Fruit fly (Drosophila melanogaster) whole organism, embryonic: Measurements from ENCODE around the gene fd102C.
A peak's percentile ranks its signal among the peaks of the same experiment; 100 is the strongest.

Experiments
- Atf3 ChIP-seq: fragments of 200-800 bp; sonication (Bioruptor generic); optimal IDR thresholded peaks from 3 replicates; lab custom pipeline; 2016; ENCODE audit warnings: missing biosample characterization, missing genetic modification characterization
- CG1024 ChIP-seq: fragments of 200-800 bp; sonication (Bioruptor generic); IDR thresholded peaks from 2 replicates; pipeline ENCODE4 v1.3.6; 2022; ENCODE audit warnings: missing biosample characterization, missing genetic modification characterization
- CG10462 ChIP-seq: fragments of 200-800 bp; sonication (Bioruptor generic); optimal IDR thresholded peaks from 2 replicates; lab custom pipeline; 2016; ENCODE audit warnings: missing biosample characterization, missing genetic modification characterization
- CG10543 ChIP-seq: fragments of 200-800 bp; sonication (Bioruptor generic); optimal IDR thresholded peaks from 3 replicates; lab custom pipeline; 2017; ENCODE audit warnings: missing biosample characterization, mild to moderate bottlenecking, missing genetic modification characterization, moderate library complexity
- CG11560 ChIP-seq: fragments of 200-800 bp; sonication (Bioruptor generic); IDR thresholded peaks from 3 replicates; pipeline ENCODE4 v1.3.6; 2022; ENCODE audit warnings: missing biosample characterization, missing genetic modification characterization
- CG12219 ChIP-seq: fragments of 200-800 bp; sonication (Bioruptor generic); optimal IDR thresholded peaks from 3 replicates; lab custom pipeline; 2018; ENCODE audit warnings: missing biosample characterization, mild to moderate bottlenecking, missing genetic modification characterization
- CG13894 ChIP-seq: fragments of 200-800 bp; sonication (Bioruptor generic); optimal IDR thresholded peaks from 3 replicates; lab custom pipeline; 2018; ENCODE audit warnings: missing biosample characterization, mild to moderate bottlenecking, missing genetic modification characterization, moderate library complexity
- CG15514 ChIP-seq: fragments of 200-800 bp; sonication (Bioruptor generic); optimal IDR thresholded peaks from 3 replicates; lab custom pipeline; 2017; ENCODE audit warnings: missing biosample characterization, missing genetic modification characterization, mild to moderate bottlenecking, moderate library complexity, missing genetic modification reagents
- CG18011 ChIP-seq: fragments of 200-800 bp; sonication (Bioruptor generic); optimal IDR thresholded peaks from 2 replicates; lab custom pipeline; 2017; ENCODE audit warnings: missing biosample characterization, missing genetic modification characterization, mild to moderate bottlenecking, moderate library complexity, missing genotype
- CG2202 ChIP-seq: fragments of 200-800 bp; sonication (Bioruptor generic); optimal IDR thresholded peaks from 2 replicates; lab custom pipeline; 2018; ENCODE audit warnings: missing biosample characterization, mild to moderate bottlenecking, missing genetic modification characterization
- CG33213 ChIP-seq: fragments of 200-800 bp; sonication (Bioruptor generic); optimal IDR thresholded peaks from 3 replicates; lab custom pipeline; 2016; ENCODE audit warnings: missing biosample characterization, missing genetic modification characterization
- CG34224 ChIP-seq: fragments of 200-800 bp; sonication (Bioruptor generic); IDR thresholded peaks from 3 replicates; pipeline ENCODE4 v1.3.6; 2022; ENCODE audit warnings: missing biosample characterization, missing genetic modification characterization; ENCODE audit not compliant: partially characterized antibody
- CG4404 ChIP-seq: fragments of 200-800 bp; sonication (Bioruptor generic); IDR thresholded peaks from 2 replicates; pipeline ENCODE4 v1.3.6; 2022; ENCODE audit warnings: missing biosample characterization, missing genetic modification characterization
- CG8944 ChIP-seq: fragments of 200-800 bp; sonication (Bioruptor generic); optimal IDR thresholded peaks from 3 replicates; lab custom pipeline; 2016; ENCODE audit warnings: missing biosample characterization, missing genetic modification characterization
- CG9437 ChIP-seq: fragments of 200-800 bp; sonication (Bioruptor generic); optimal IDR thresholded peaks from 2 replicates; lab custom pipeline; 2018; ENCODE audit warnings: missing biosample characterization, mild to moderate bottlenecking, missing genetic modification characterization
- CG9727 ChIP-seq: fragments of 200-800 bp; sonication (Bioruptor generic); optimal IDR thresholded peaks from 3 replicates; lab custom pipeline; 2017; ENCODE audit warnings: missing biosample characterization, mild to moderate bottlenecking, missing genetic modification characterization
- Chrac-16 ChIP-seq: fragments of 200-800 bp; sonication (Bioruptor generic); optimal IDR thresholded peaks from 3 replicates; lab custom pipeline; 2016; ENCODE audit warnings: missing biosample characterization, missing genetic modification characterization
- Dip3 ChIP-seq: fragments of 200-800 bp; sonication (Bioruptor generic); optimal IDR thresholded peaks from 3 replicates; lab custom pipeline; 2016; ENCODE audit warnings: missing biosample characterization, missing genetic modification characterization
- Doc2 ChIP-seq: fragments of 200-800 bp; sonication (Bioruptor generic); IDR thresholded peaks from 2 replicates; pipeline ENCODE4 v1.3.6; 2022; ENCODE audit warnings: missing biosample characterization, missing genetic modification characterization
- Fer1 ChIP-seq: fragments of 200-800 bp; sonication (Bioruptor generic); optimal IDR thresholded peaks from 2 replicates; lab custom pipeline; 2017; ENCODE audit warnings: missing biosample characterization, mild to moderate bottlenecking, missing genetic modification characterization
- Sox100B ChIP-seq: fragments of 200-800 bp; sonication (Bioruptor generic); optimal IDR thresholded peaks from 3 replicates; lab custom pipeline; 2018; ENCODE audit warnings: missing biosample characterization, mild to moderate bottlenecking, missing genetic modification characterization
- Trl ChIP-seq, 3 experiments: fragments of >200 bp in 2 of 3; fragments of 200-800 bp in 1 of 3; sonication (Bioruptor generic) in 1 of 3; optimal IDR thresholded peaks; 2 replicates in 1 of 3; 3 replicates in 2 of 3; lab custom pipeline; 2016 to 2017; ENCODE audit warnings: missing biosample characterization in 1 of 3, missing genetic modification characterization in 1 of 3
- Vsx1 ChIP-seq: fragments of 200-800 bp; sonication (Bioruptor generic); optimal IDR thresholded peaks from 2 replicates; lab custom pipeline; 2017; ENCODE audit warnings: missing biosample characterization, mild to moderate bottlenecking, missing genetic modification characterization, missing genetic modification reagents
- al ChIP-seq: fragments of 200-800 bp; sonication (Bioruptor generic); IDR thresholded peaks from 2 replicates; pipeline ENCODE4 v1.3.6; 2022; ENCODE audit warnings: missing biosample characterization, missing genetic modification characterization
- ap ChIP-seq: fragments of 200-800 bp; sonication (Bioruptor generic); IDR thresholded peaks from 2 replicates; pipeline ENCODE4 v1.3.6; 2022; ENCODE audit warnings: missing biosample characterization, missing genetic modification characterization
- ash1 ChIP-seq: fragments of 200-800 bp; sonication (Bioruptor generic); optimal IDR thresholded peaks from 2 replicates; lab custom pipeline; 2018; ENCODE audit warnings: missing biosample characterization, mild to moderate bottlenecking, missing genetic modification characterization
- az2 ChIP-seq: fragments of 200-800 bp; sonication (Bioruptor generic); optimal IDR thresholded peaks from 3 replicates; lab custom pipeline; 2016; ENCODE audit warnings: missing biosample characterization, missing genetic modification characterization
- bsh ChIP-seq, 2 experiments: fragments of 200-800 bp; sonication (Bioruptor generic); optimal IDR thresholded peaks; 2 replicates each; lab custom pipeline; 2017 to 2018; ENCODE audit warnings: mild to moderate bottlenecking in 2 of 2, missing biosample characterization in 2 of 2, missing genetic modification characterization in 2 of 2, moderate library complexity in 1 of 2
- chn ChIP-seq: fragments of 200-800 bp; sonication (Bioruptor generic); optimal IDR thresholded peaks from 2 replicates; lab custom pipeline; 2016; ENCODE audit warnings: missing biosample characterization, missing genetic modification characterization
- dmrt11E ChIP-seq: fragments of 200-800 bp; sonication (Bioruptor generic); optimal IDR thresholded peaks from 3 replicates; lab custom pipeline; 2018; ENCODE audit warnings: missing biosample characterization, mild to moderate bottlenecking, missing genetic modification characterization, moderate library complexity
- ewg ChIP-seq: fragments of 200-800 bp; sonication (Bioruptor generic); optimal IDR thresholded peaks from 3 replicates; lab custom pipeline; 2017; ENCODE audit warnings: mild to moderate bottlenecking, missing biosample characterization, missing genetic modification reagents, missing genetic modification characterization
- gcm ChIP-seq: fragments of 200-800 bp; sonication (Bioruptor generic); optimal IDR thresholded peaks from 2 replicates; lab custom pipeline; 2019; ENCODE audit warnings: missing biosample characterization, mild to moderate bottlenecking, missing genetic modification characterization, moderate library complexity
- gem ChIP-seq: fragments of 200-800 bp; sonication (Bioruptor generic); optimal IDR thresholded peaks from 2 replicates; lab custom pipeline; 2019; ENCODE audit warnings: missing biosample characterization, mild to moderate bottlenecking, missing genetic modification characterization, moderate library complexity
- her ChIP-seq: fragments of 200-800 bp; sonication (Bioruptor generic); optimal IDR thresholded peaks from 2 replicates; lab custom pipeline; 2016; ENCODE audit warnings: missing biosample characterization, missing genetic modification characterization
- hth ChIP-seq: fragments of >200 bp; optimal IDR thresholded peaks from 2 replicates; lab custom pipeline; 2017; ENCODE audit warnings: inconsistent platforms
- kay ChIP-seq: fragments of 200-800 bp; sonication (Bioruptor generic); optimal IDR thresholded peaks from 2 replicates; lab custom pipeline; 2016; ENCODE audit warnings: missing biosample characterization, missing genetic modification characterization
- ken ChIP-seq: fragments of 200-800 bp; sonication (Bioruptor generic); IDR thresholded peaks from 3 replicates; pipeline ENCODE4 v1.3.6; 2022; ENCODE audit warnings: missing biosample characterization, missing genetic modification characterization
- kni ChIP-seq: fragments of 200-800 bp; sonication (Bioruptor generic); optimal IDR thresholded peaks from 3 replicates; lab custom pipeline; 2017; ENCODE audit warnings: mild to moderate bottlenecking, missing biosample characterization, missing genetic modification reagents, missing genetic modification characterization
- lilli ChIP-seq: fragments of 200-800 bp; sonication (Bioruptor generic); optimal IDR thresholded peaks from 3 replicates; lab custom pipeline; 2016; ENCODE audit warnings: missing biosample characterization, missing genetic modification characterization
- nerfin-1 ChIP-seq: fragments of 200-800 bp; sonication (Bioruptor generic); optimal IDR thresholded peaks from 3 replicates; lab custom pipeline; 2019; ENCODE audit warnings: missing biosample characterization, mild to moderate bottlenecking, missing genetic modification characterization, moderate library complexity
- pzg ChIP-seq: fragments of 200-800 bp; sonication (Bioruptor generic); optimal IDR thresholded peaks from 3 replicates; lab custom pipeline; 2018; ENCODE audit warnings: missing biosample characterization, mild to moderate bottlenecking, missing genetic modification characterization, moderate library complexity
- row ChIP-seq: fragments of 200-800 bp; sonication (Bioruptor generic); IDR thresholded peaks from 3 replicates; pipeline ENCODE4 v1.3.6; 2022; ENCODE audit warnings: missing biosample characterization, missing genetic modification characterization
- sqz ChIP-seq: fragments of 200-800 bp; sonication (Bioruptor generic); optimal IDR thresholded peaks from 3 replicates; lab custom pipeline; 2018; ENCODE audit warnings: missing biosample characterization, mild to moderate bottlenecking, missing genetic modification characterization
- tin ChIP-seq: fragments of 200-800 bp; sonication (Bioruptor generic); optimal IDR thresholded peaks from 3 replicates; lab custom pipeline; 2016; ENCODE audit warnings: missing biosample characterization, missing genetic modification characterization
- trem ChIP-seq: fragments of 200-800 bp; optimal IDR thresholded peaks from 3 replicates; lab custom pipeline; 2019; ENCODE audit warnings: missing biosample characterization, mild to moderate bottlenecking, missing genetic modification characterization, moderate library complexity
- yki ChIP-seq: fragments of >200 bp; optimal IDR thresholded peaks from 3 replicates; lab custom pipeline; 2018
- z ChIP-seq: fragments of 200-800 bp; sonication (Bioruptor generic); IDR thresholded peaks from 3 replicates; pipeline ENCODE4 v1.3.6; 2022; ENCODE audit warnings: missing biosample characterization, missing genetic modification characterization
- zen2 ChIP-seq: fragments of 200-800 bp; sonication (Bioruptor generic); IDR thresholded peaks from 3 replicates; pipeline ENCODE4 v1.3.6; 2022; ENCODE audit warnings: missing biosample characterization, missing genetic modification characterization; ENCODE audit not compliant: partially characterized antibody

Gene fd102C

DNA sequence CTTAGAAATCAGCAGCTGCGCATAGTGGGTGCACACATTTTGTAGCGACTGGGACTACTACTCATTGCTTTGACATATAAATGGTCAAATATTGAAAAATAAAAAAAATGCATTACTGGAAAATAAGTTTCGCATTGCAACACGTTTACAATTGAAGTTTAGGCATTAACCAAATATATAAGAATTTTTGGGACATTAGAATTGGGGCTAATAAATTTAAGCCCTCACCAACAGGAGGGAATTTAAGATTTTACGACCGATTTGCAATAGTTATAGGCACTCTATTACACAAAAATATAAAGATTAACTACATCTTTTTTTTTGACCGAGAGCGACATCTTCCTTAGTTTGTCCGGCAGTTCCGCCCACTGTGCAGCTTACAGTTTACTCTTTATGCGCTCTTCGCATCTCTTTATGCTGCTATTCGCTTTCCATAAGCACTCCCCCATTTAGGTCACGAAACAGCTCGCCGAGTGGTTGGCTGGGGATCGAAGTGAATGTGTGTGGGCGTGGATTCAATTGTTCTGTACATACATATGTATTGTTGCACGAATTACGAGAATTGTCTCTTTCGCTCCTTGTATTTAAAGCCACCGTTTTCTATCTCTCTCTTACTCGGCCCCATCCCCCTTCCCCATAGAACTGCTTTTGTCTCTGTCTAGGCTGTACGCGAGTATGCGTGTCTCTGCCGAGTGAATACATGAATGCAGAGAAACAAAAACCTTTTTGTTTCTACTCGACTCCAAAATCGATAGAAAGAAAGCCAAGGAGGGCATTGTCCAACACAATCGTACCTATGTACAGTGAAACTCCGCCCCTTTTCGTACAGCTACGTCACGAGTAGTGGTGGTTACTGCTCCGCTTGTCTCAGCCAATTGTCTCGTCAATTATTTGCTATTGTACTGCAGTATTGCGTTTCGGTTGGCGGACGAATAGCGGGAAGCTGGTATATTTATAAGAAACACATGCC lies 36.6 kb downstream of the fd102C start (continued):
- TF ChIP-seq ken (GFP tag; lab: Robert Waterston, UW): peak; percentile 63; the same call in 1 of the 3 replicates
- peak; percentile 80 for TF ChIP-seq tin (GFP tag; lab: Kevin White, UChicago)
- peak; percentile 70 to 78 for TF ChIP-seq Trl (optimal IDR thresholded peaks at IDR 0.05; lab: Kevin White, UChicago)
- peak; percentile 58 for TF ChIP-seq Trl (GFP tag; optimal IDR thresholded peaks at IDR 0.05; lab: Kevin White, UChicago)
- peak; percentile 40 for TF ChIP-seq trem (tag; lab: Kevin White, UChicago)
- no peak for TF ChIP-seq CG18011 (GFP tag; lab: Kevin White, UChicago)
- TF ChIP-seq gem: peak; percentile 92
- TF ChIP-seq pzg (GFP tag; lab: Kevin White, UChicago): no peak
- peak; percentile 73 for TF ChIP-seq CG8944
- no peak for TF ChIP-seq CG11560 (tag; lab: Robert Waterston, UW)
- TF ChIP-seq z: 0 out of 3 replicates have a peak, but pooled peaks have one; percentile 47
- peak; percentile 36 for TF ChIP-seq gcm (GFP tag; lab: Kevin White, UChicago)
- TF ChIP-seq al (GFP tag; lab: Robert Waterston, UW): peak; percentile 70; the same call in 1 of the 2 replicates
- TF ChIP-seq bsh (GFP tag; optimal IDR thresholded peaks at IDR 0.05; lab: Kevin White, UChicago): peak; percentile 83 to 85
- TF ChIP-seq Vsx1 (GFP tag; lab: Kevin White, UChicago): peak; percentile 32
- TF ChIP-seq az2 (GFP tag; lab: Kevin White, UChicago): peak; percentile 86
- no peak for TF ChIP-seq hth (lab: Kevin White, UChicago)
- TF ChIP-seq lilli: peak; percentile 86
- peak; percentile 82 for TF ChIP-seq dmrt11E
- no peak for TF ChIP-seq CG34224 (GFP tag; lab: Robert Waterston, UW)
- TF ChIP-seq kni (GFP tag; lab: Kevin White, UChicago): peak; percentile 1
- TF ChIP-seq CG33213 (GFP tag; lab: Kevin White, UChicago): peak; percentile 50
- peak; percentile 71 for TF ChIP-seq Chrac-16
- no peak for TF ChIP-seq Fer1 (GFP tag; lab: Kevin White, UChicago)
- peak; percentile 86 for TF ChIP-seq ewg (GFP tag; lab: Kevin White, UChicago)
- no peak for TF ChIP-seq Doc2 (GFP tag; lab: Robert Waterston, UW)
- TF ChIP-seq yki: peak; percentile 28
- TF ChIP-seq ap (GFP tag; lab: Robert Waterston, UW): peak; percentile 36; the same call in 1 of the 2 replicates
- TF ChIP-seq CG10543: peak; percentile 83
- peak; percentile 24 for TF ChIP-seq nerfin-1 (tag; lab: Kevin White, UChicago)
- TF ChIP-seq Dip3 (GFP tag; lab: Kevin White, UChicago): peak; percentile 52
- peak; percentile 82 for TF ChIP-seq row (GFP tag; lab: Robert Waterston, UW)
- TF ChIP-seq CG12219: peak; percentile 70
- peak; percentile 86 for TF ChIP-seq CG10462 (GFP tag; lab: Kevin White, UChicago)
- no peak for TF ChIP-seq ash1 (GFP tag; lab: Kevin White, UChicago)
- TF ChIP-seq chn (GFP tag; lab: Kevin White, UChicago): peak; percentile 87
- no peak for TF ChIP-seq zen2
- TF ChIP-seq kay: peak; percentile 62
- peak; percentile 58 for TF ChIP-seq CG2202 (tag; lab: Kevin White, UChicago)
- peak; percentile 52 for TF ChIP-seq her
- TF ChIP-seq CG1024: peak; percentile 33; the same call in 1 of the 2 replicates
- no peak for TF ChIP-seq CG4404
- TF ChIP-seq CG9437 (GFP tag; lab: Kevin White, UChicago): peak; percentile 86
- TF ChIP-seq CG9727: peak; percentile 91
- peak; percentile 88 for TF ChIP-seq Atf3
- no peak for TF ChIP-seq CG13894 (tag; lab: Kevin White, UChicago)
- TF ChIP-seq Sox100B (GFP tag; lab: Kevin White, UChicago): peak; percentile 93
- TF ChIP-seq sqz: peak; percentile 56
- TF ChIP-seq CG15514 (GFP tag; lab: Kevin White, UChicago): no peak
